Fruit fly (Drosophila melanogaster): Measurements from ENCODE around the gene Ir68a.
A peak's percentile ranks its signal among the peaks of the same experiment; 100 is the strongest.

The Ir68a gene

DNA sequence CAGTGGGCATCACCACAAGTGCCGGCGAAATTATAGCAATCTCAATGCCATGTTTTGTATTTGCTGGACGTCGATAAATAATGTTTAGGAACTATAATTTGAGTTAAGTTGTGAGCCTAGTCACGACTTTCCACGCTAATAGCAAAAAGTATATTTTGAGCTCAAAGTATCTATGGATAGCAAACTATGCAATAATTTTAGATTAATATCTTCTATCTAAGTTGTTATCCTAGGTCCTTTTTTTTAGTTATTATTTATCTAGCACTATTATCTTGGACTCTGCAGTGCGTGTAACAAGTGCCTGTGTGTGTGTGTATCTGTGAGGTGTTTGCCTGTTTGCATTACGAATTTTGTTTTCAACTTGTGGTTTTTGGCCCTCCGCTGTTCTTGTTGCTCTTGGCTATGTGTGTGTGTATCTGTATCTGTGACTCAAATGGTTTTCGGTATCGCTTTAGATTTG lies 24.3 kb upstream of the Ir68a start (continued):
- TF ChIP-seq D (optimal IDR thresholded peaks at IDR 0.05) (no peak), D (GFP tag; optimal IDR thresholded peaks at IDR 0.05) (peak; percentile 26), trh (GFP tag; optimal IDR thresholded peaks at IDR 0.05) (peak; percentile 39), tap (tag; optimal IDR thresholded peaks at IDR 0.05) (peak; percentile 35), sisA (GFP tag; IDR thresholded peaks at IDR 0.05) (peak; percentile 58), gt (GFP tag; IDR thresholded peaks at IDR 0.05) (no peak), CG7745 (tag; optimal IDR thresholded peaks at IDR 0.05) (no peak), CkIIα-i1 (GFP tag; IDR thresholded peaks at IDR 0.05) (no peak), H15 (GFP tag; IDR thresholded peaks at IDR 0.05) (peak; percentile 74), slp2 (GFP tag; optimal IDR thresholded peaks at IDR 0.05) (peak; percentile 66), HHEX (GFP tag; optimal IDR thresholded peaks at IDR 0.05) (peak; percentile 71), Spps (tag; optimal IDR thresholded peaks at IDR 0.05) (peak; percentile 56), CG31365 (tag; optimal IDR thresholded peaks at IDR 0.05) (no peak), bbx (GFP tag; IDR thresholded peaks at IDR 0.05; ENCODE audit: partially characterized antibody) (no peak), CG3281 (GFP tag; optimal IDR thresholded peaks at IDR 0.05) (peak; percentile 72), caup (GFP tag; optimal IDR thresholded peaks at IDR 0.05; ENCODE audit: severe bottlenecking) (peak; percentile 56), trem (tag; optimal IDR thresholded peaks at IDR 0.05) (peak; percentile 57), gro (GFP tag; optimal IDR thresholded peaks at IDR 0.05) (peak; percentile 59), sqz (GFP tag; optimal IDR thresholded peaks at IDR 0.05) (no peak), Sin3A (optimal IDR thresholded peaks at IDR 0.05) (no peak), CG2129 (GFP tag; IDR thresholded peaks at IDR 0.05; ENCODE audit: partially characterized antibody) (no peak), pnt (GFP tag; optimal IDR thresholded peaks at IDR 0.05) (peak; percentile 58), Dll (GFP tag; IDR thresholded peaks at IDR 0.05; ENCODE audit: partially characterized antibody) (no peak), bowl (GFP tag; IDR thresholded peaks at IDR 0.05) (0 out of 2 replicates have a peak, but pooled peaks have one; percentile 25), cad (GFP tag; optimal IDR thresholded peaks at IDR 0.05) (no peak), Meics (GFP tag; optimal IDR thresholded peaks at IDR 0.05) (peak; percentile 77), mld (GFP tag; IDR thresholded peaks at IDR 0.05; ENCODE audit: partially characterized antibody) (no peak), ham (GFP tag; IDR thresholded peaks at IDR 0.05) (peak; percentile 59; the same call in 1 of the 2 replicates), CG12744 (GFP tag; optimal IDR thresholded peaks at IDR 0.05) (peak; percentile 66), ac (GFP tag; optimal IDR thresholded peaks at IDR 0.05) (peak; percentile 39), dan (GFP tag; IDR thresholded peaks at IDR 0.05) (no peak), CG7928 (GFP tag; optimal IDR thresholded peaks at IDR 0.05) (no peak), Deaf1 (tag; optimal IDR thresholded peaks at IDR 0.05) (peak; percentile 41), CG11247 (GFP tag; IDR thresholded peaks at IDR 0.05) (peak; percentile 75), Dp (GFP tag; optimal IDR thresholded peaks at IDR 0.05) (no peak), CG8944 (GFP tag; optimal IDR thresholded peaks at IDR 0.05) (peak; percentile 61), Mes4 (GFP tag; optimal IDR thresholded peaks at IDR 0.05) (peak; percentile 67), CG10209 (GFP tag; optimal IDR thresholded peaks at IDR 0.05) (peak; percentile 88), Bgb (GFP tag; IDR thresholded peaks at IDR 0.05; ENCODE audit: partially characterized antibody) (0 out of 2 replicates have a peak, but pooled peaks have one; percentile 16), CG15011 (GFP tag; optimal IDR thresholded peaks at IDR 0.05) (peak; percentile 85), shn (GFP tag; optimal IDR thresholded peaks at IDR 0.05) (peak; percentile 81), CG10147 (GFP tag; optimal IDR thresholded peaks at IDR 0.05) (peak; percentile 47), CG30403 (GFP tag; optimal IDR thresholded peaks at IDR 0.05) (peak; percentile 76), bsh (GFP tag; optimal IDR thresholded peaks at IDR 0.05) (peak in 1 of 2 experiments; percentile 75), CG8089 (GFP tag; optimal IDR thresholded peaks at IDR 0.05) (peak; percentile 73), HLH3B (GFP tag; IDR thresholded peaks at IDR 0.05) (peak; percentile 79)

Data from whole organism, embryonic.